Worm (Caenorhabditis elegans) whole organism, L4 larva: ENCODE results near the gene F54B3.1.
"Not testable (repeated sequence)": the region's sequence is repeated elsewhere in the genome, so short reads cannot be mapped to it uniquely, and the experiment has no call there.

Source experiments
- attf-4 ChIP-seq: sonication (generic microtip); optimal IDR thresholded peaks from 3 replicates; lab custom pipeline; 2017; ENCODE audit warnings: missing biosample characterization, missing genetic modification characterization
- ctbp-1 ChIP-seq: fragments of 200-800 bp; sonication (Bioruptor generic); IDR thresholded peaks from 2 replicates; pipeline ENCODE4 v1.3.6; 2022; ENCODE audit warnings: missing genetic modification reagents, missing genetic modification characterization, missing compliant biosample characterization
- hif-1 ChIP-seq, 2 experiments: sonication (generic microtip); optimal IDR thresholded peaks; 2 replicates each; lab custom pipeline; 2016 to 2017; ENCODE audit warnings: missing compliant biosample characterization in 2 of 2, missing genetic modification characterization in 2 of 2, missing genetic modification reagents in 2 of 2, missing genotype in 2 of 2, mild to moderate bottlenecking in 1 of 2
- nhr-6 ChIP-seq: fragments of 150-350 bp; optimal IDR thresholded peaks from 2 replicates; lab custom pipeline; 2014; ENCODE audit warnings: missing biosample characterization, missing genetic modification characterization
- pqm-1 ChIP-seq: sonication (generic microtip); optimal IDR thresholded peaks from 2 replicates; lab custom pipeline; 2017; ENCODE audit warnings: missing biosample characterization, missing genetic modification characterization
- unc-62 ChIP-seq, 3 experiments: fragments of 150-350 bp in 1 of 3; sonication (generic microtip); optimal IDR thresholded peaks in 2 of 3; peaks in 1 of 3; 1 replicate in 1 of 3; 2 replicates in 2 of 3; lab custom pipeline; 2014 to 2017; ENCODE audit warnings: missing biosample characterization in 3 of 3, missing genetic modification characterization in 3 of 3, missing genetic modification reagents in 3 of 3, missing genotype in 1 of 3

DNA sequence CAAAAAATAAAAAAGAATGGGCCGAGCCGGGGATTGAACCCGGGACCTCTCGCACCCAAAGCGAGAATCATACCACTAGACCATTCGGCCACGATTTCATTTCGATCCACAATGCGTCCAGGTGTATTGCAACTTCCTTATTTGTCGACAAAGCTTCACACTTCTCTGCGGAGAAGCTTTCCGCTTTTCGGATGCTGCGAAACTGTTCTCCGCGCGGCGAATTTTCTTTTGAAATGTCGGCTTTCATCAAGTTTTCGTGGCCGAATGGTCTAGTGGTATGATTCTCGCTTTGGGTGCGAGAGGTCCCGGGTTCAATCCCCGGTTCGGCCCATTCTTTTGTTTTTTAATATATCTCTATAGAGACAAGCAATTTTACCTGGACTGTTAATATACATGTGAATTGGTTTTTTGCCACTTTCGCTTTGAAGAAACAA lies 51.1 kb downstream of the F54B3.1 start:
- not testable (repeated sequence) for TF ChIP-seq nhr-6; attf-4 (tag; lab: Kevin White, UChicago); hif-1 (tag; optimal IDR thresholded peaks at IDR 0.05; lab: Kevin White, UChicago); ctbp-1 (GFP tag; lab: Robert Waterston, UW); unc-62 (GFP tag; optimal IDR thresholded peaks at IDR 0.05 in 1 of 2; lab: Kevin White, UChicago); unc-62 (tag; optimal IDR thresholded peaks at IDR 0.05; lab: Kevin White, UChicago); pqm-1
